Worm (Caenorhabditis elegans) whole organism, L4 larva: ENCODE data around the gene K08E5.5.

Experiments
- ama-1 ChIP-seq: fragments of 150-350 bp; optimal IDR thresholded peaks from 2 replicates; lab custom pipeline; 2014; ENCODE audit warnings: inconsistent platforms, mixed read lengths
- attf-4 ChIP-seq: sonication (generic microtip); optimal IDR thresholded peaks from 3 replicates; lab custom pipeline; 2017; ENCODE audit warnings: missing biosample characterization, missing genetic modification characterization
- ceh-28 ChIP-seq: fragments of 150-350 bp; optimal IDR thresholded peaks from 2 replicates; lab custom pipeline; 2014; ENCODE audit warnings: missing biosample characterization, missing genetic modification reagents, missing genetic modification characterization
- ceh-82 ChIP-seq: sonication (generic microtip); optimal IDR thresholded peaks from 2 replicates; lab custom pipeline; 2017; ENCODE audit warnings: missing biosample characterization, missing genetic modification characterization
- egl-27 ChIP-seq: sonication (generic microtip); optimal IDR thresholded peaks from 3 replicates; lab custom pipeline; 2017; ENCODE audit warnings: missing biosample characterization, missing genetic modification reagents, missing genetic modification characterization
- fkh-10 ChIP-seq: fragments of 150-350 bp; optimal IDR thresholded peaks from 2 replicates; lab custom pipeline; 2014; ENCODE audit warnings: missing biosample characterization, missing genetic modification reagents, missing genetic modification characterization
- rbr-2 ChIP-seq: sonication (generic microtip); optimal IDR thresholded peaks from 2 replicates; lab custom pipeline; 2016; ENCODE audit warnings: missing genotype, missing genetic modification characterization, missing compliant biosample characterization
- sdz-12 ChIP-seq: fragments of 200-800 bp; sonication (Bioruptor generic); optimal IDR thresholded peaks from 2 replicates; lab custom pipeline; 2018; ENCODE audit warnings: mild to moderate bottlenecking, missing genetic modification characterization, missing compliant biosample characterization
- skn-1 ChIP-seq: fragments of 150-350 bp; optimal IDR thresholded peaks from 2 replicates; lab custom pipeline; 2014; ENCODE audit warnings: missing biosample characterization, missing genetic modification characterization

ce11 chrIII:10206352-10206751 lies 46.1 kb upstream of the K08E5.5 start:
- no peak for TF ChIP-seq skn-1 (tag; lab: Kevin White, UChicago)
- TF ChIP-seq attf-4 = no peak
- no peak for TF ChIP-seq sdz-12 (GFP tag; lab: Kevin White, UChicago)
- no peak for TF ChIP-seq ceh-82 (tag; lab: Kevin White, UChicago)
- TF ChIP-seq rbr-2 (tag; lab: Kevin White, UChicago) = no peak
- TF ChIP-seq fkh-10 (GFP tag; lab: Kevin White, UChicago) = no peak
- TF ChIP-seq egl-27 (tag; lab: Kevin White, UChicago) = no peak
- no peak for TF ChIP-seq ama-1 (lab: Kevin White, UChicago)
- no peak for TF ChIP-seq ceh-28 (tag; lab: Kevin White, UChicago)
